Fruit fly (Drosophila melanogaster) whole organism, embryonic: ENCODE measurements around the gene CG31551.
A peak's percentile ranks its signal among the peaks of the same experiment; 100 is the strongest.

Experiments used
- Abd-B ChIP-seq: fragments of 200-800 bp; sonication (Bioruptor generic); optimal IDR thresholded peaks from 2 replicates; lab custom pipeline; 2018; ENCODE audit warnings: missing biosample characterization, mild to moderate bottlenecking, missing genetic modification characterization, moderate library complexity
- C15 ChIP-seq: fragments of 200-800 bp; sonication (Bioruptor generic); IDR thresholded peaks from 3 replicates; pipeline ENCODE4 v1.3.6; 2022; ENCODE audit warnings: missing biosample characterization, missing genetic modification characterization
- CG10147 ChIP-seq: fragments of 200-800 bp; sonication (Bioruptor generic); optimal IDR thresholded peaks from 2 replicates; lab custom pipeline; 2019; ENCODE audit warnings: missing biosample characterization, mild to moderate bottlenecking, missing genetic modification characterization, moderate library complexity
- CG10209 ChIP-seq: fragments of 200-800 bp; sonication (Bioruptor generic); optimal IDR thresholded peaks from 3 replicates; lab custom pipeline; 2017; ENCODE audit warnings: missing biosample characterization, mild to moderate bottlenecking, missing genetic modification characterization, missing genetic modification reagents
- CG10462 ChIP-seq: fragments of 200-800 bp; sonication (Bioruptor generic); optimal IDR thresholded peaks from 2 replicates; lab custom pipeline; 2016; ENCODE audit warnings: missing biosample characterization, missing genetic modification characterization
- CG10543 ChIP-seq: fragments of 200-800 bp; sonication (Bioruptor generic); optimal IDR thresholded peaks from 3 replicates; lab custom pipeline; 2017; ENCODE audit warnings: missing biosample characterization, mild to moderate bottlenecking, missing genetic modification characterization, moderate library complexity
- CG12219 ChIP-seq: fragments of 200-800 bp; sonication (Bioruptor generic); optimal IDR thresholded peaks from 3 replicates; lab custom pipeline; 2018; ENCODE audit warnings: missing biosample characterization, mild to moderate bottlenecking, missing genetic modification characterization
- CG12299 ChIP-seq: fragments of 200-800 bp; sonication (Bioruptor generic); optimal IDR thresholded peaks from 2 replicates; lab custom pipeline; 2018; ENCODE audit warnings: missing biosample characterization, mild to moderate bottlenecking, missing genetic modification characterization
- CG17359 ChIP-seq: fragments of 200-800 bp; sonication (Bioruptor generic); optimal IDR thresholded peaks from 3 replicates; lab custom pipeline; 2018; ENCODE audit warnings: missing biosample characterization, mild to moderate bottlenecking, missing genetic modification characterization, moderate library complexity
- CG18262 ChIP-seq: fragments of 200-800 bp; optimal IDR thresholded peaks from 3 replicates; lab custom pipeline; 2019; ENCODE audit warnings: missing biosample characterization, mild to moderate bottlenecking, missing genetic modification characterization, moderate library complexity
- CG18599 ChIP-seq: fragments of 200-800 bp; sonication (Bioruptor generic); optimal IDR thresholded peaks from 3 replicates; lab custom pipeline; 2017; ENCODE audit warnings: missing biosample characterization, missing genetic modification characterization, mild to moderate bottlenecking, moderate library complexity, missing genetic modification reagents
- CG4424 ChIP-seq: fragments of 200-800 bp; sonication (Bioruptor generic); optimal IDR thresholded peaks from 3 replicates; lab custom pipeline; 2016; ENCODE audit warnings: missing biosample characterization, missing genetic modification characterization
- CG6854 ChIP-seq: fragments of 200-800 bp; sonication (Bioruptor generic); optimal IDR thresholded peaks from 3 replicates; lab custom pipeline; 2017; ENCODE audit warnings: missing biosample characterization, mild to moderate bottlenecking, missing genetic modification characterization
- CG8765 ChIP-seq: fragments of 200-800 bp; sonication (Bioruptor generic); IDR thresholded peaks from 2 replicates; pipeline ENCODE4 v1.3.6; 2022; ENCODE audit warnings: missing biosample characterization, missing genetic modification characterization
- CG8924 ChIP-seq: fragments of 200-800 bp; optimal IDR thresholded peaks from 3 replicates; lab custom pipeline; 2019; ENCODE audit warnings: missing biosample characterization, mild to moderate bottlenecking, missing genetic modification characterization, moderate library complexity
- D19B ChIP-seq: fragments of 200-800 bp; sonication (Bioruptor generic); optimal IDR thresholded peaks from 2 replicates; lab custom pipeline; 2017; ENCODE audit warnings: missing biosample characterization, mild to moderate bottlenecking, missing genetic modification characterization
- Dfd ChIP-seq, 2 experiments: fragments of >200 bp; optimal IDR thresholded peaks; 2 replicates each; lab custom pipeline; 2017; ENCODE audit warnings: missing biosample characterization in 2 of 2, missing genetic modification characterization in 2 of 2
- Dip2 ChIP-seq: fragments of 200-800 bp; sonication (Bioruptor generic); IDR thresholded peaks from 2 replicates; pipeline ENCODE4 v1.3.6; 2022; ENCODE audit warnings: missing biosample characterization, missing genetic modification characterization
- Dip3 ChIP-seq: fragments of 200-800 bp; sonication (Bioruptor generic); optimal IDR thresholded peaks from 3 replicates; lab custom pipeline; 2016; ENCODE audit warnings: missing biosample characterization, missing genetic modification characterization
- Dp ChIP-seq: fragments of 200-800 bp; sonication (Bioruptor generic); optimal IDR thresholded peaks from 2 replicates; lab custom pipeline; 2018; ENCODE audit warnings: missing biosample characterization, mild to moderate bottlenecking, missing genetic modification characterization, moderate library complexity
- GATAe ChIP-seq: fragments of 200-800 bp; sonication (Bioruptor generic); conservative IDR thresholded peaks from 2 replicates; pipeline ENCODE4 v1.3.6; 2022; ENCODE audit warnings: missing biosample characterization, missing genetic modification characterization
- HLH3B ChIP-seq: fragments of 200-800 bp; sonication (Bioruptor generic); IDR thresholded peaks from 2 replicates; pipeline ENCODE4 v1.3.6; 2022; ENCODE audit warnings: missing biosample characterization, missing genetic modification characterization
- HLH4C ChIP-seq: fragments of 200-800 bp; sonication (Bioruptor generic); IDR thresholded peaks from 3 replicates; pipeline ENCODE4 v1.3.6; 2022; ENCODE audit warnings: missing biosample characterization, missing genetic modification characterization; ENCODE audit not compliant: partially characterized antibody
- Lpt ChIP-seq: fragments of >200 bp; optimal IDR thresholded peaks from 2 replicates; lab custom pipeline; 2018; ENCODE audit warnings: missing biosample characterization, missing genetic modification characterization
- Mad ChIP-seq: fragments of 200-800 bp; sonication (Bioruptor generic); optimal IDR thresholded peaks from 2 replicates; lab custom pipeline; 2016; ENCODE audit warnings: missing biosample characterization, missing genetic modification characterization
- Rfx ChIP-seq: fragments of 200-800 bp; sonication (Bioruptor generic); IDR thresholded peaks from 2 replicates; pipeline ENCODE4 v1.3.6; 2022; ENCODE audit warnings: missing biosample characterization, missing genetic modification characterization
- Sin3A ChIP-seq: fragments of >200 bp; optimal IDR thresholded peaks from 2 replicates; lab custom pipeline; 2018
- Ssrp ChIP-seq: fragments of 200-800 bp; sonication (Bioruptor generic); optimal IDR thresholded peaks from 2 replicates; lab custom pipeline; 2018; ENCODE audit warnings: missing biosample characterization, mild to moderate bottlenecking, missing genetic modification characterization, moderate library complexity
- bsh ChIP-seq, 2 experiments: fragments of 200-800 bp; sonication (Bioruptor generic); optimal IDR thresholded peaks; 2 replicates each; lab custom pipeline; 2017 to 2018; ENCODE audit warnings: mild to moderate bottlenecking in 2 of 2, missing biosample characterization in 2 of 2, missing genetic modification characterization in 2 of 2, moderate library complexity in 1 of 2
- chinmo ChIP-seq: fragments of 200-800 bp; sonication (Bioruptor generic); IDR thresholded peaks from 4 replicates; pipeline ENCODE4 v1.3.6; 2022; ENCODE audit warnings: missing biosample characterization, missing genetic modification characterization; ENCODE audit not compliant: partially characterized antibody
- crc ChIP-seq: fragments of 200-800 bp; sonication (Bioruptor generic); optimal IDR thresholded peaks from 2 replicates; lab custom pipeline; 2016; ENCODE audit warnings: missing biosample characterization, missing genetic modification characterization
- cwo ChIP-seq: fragments of 200-800 bp; sonication (Bioruptor generic); optimal IDR thresholded peaks from 3 replicates; lab custom pipeline; 2017; ENCODE audit warnings: missing biosample characterization, missing genetic modification characterization, mild to moderate bottlenecking, moderate library complexity, missing genetic modification reagents
- dpn ChIP-seq, 2 experiments: fragments of 200-800 bp; sonication (Bioruptor generic); optimal IDR thresholded peaks; 3 replicates each; lab custom pipeline; 2016; ENCODE audit warnings: missing biosample characterization in 2 of 2, missing genetic modification characterization in 2 of 2
- esg ChIP-seq: fragments of 200-800 bp; sonication (Bioruptor generic); conservative IDR thresholded peaks from 2 replicates; pipeline ENCODE4 v1.3.6; 2022; ENCODE audit warnings: missing biosample characterization, missing genetic modification characterization
- ewg ChIP-seq: fragments of 200-800 bp; sonication (Bioruptor generic); optimal IDR thresholded peaks from 3 replicates; lab custom pipeline; 2017; ENCODE audit warnings: mild to moderate bottlenecking, missing biosample characterization, missing genetic modification reagents, missing genetic modification characterization
- gt ChIP-seq: fragments of 200-800 bp; sonication (Bioruptor generic); IDR thresholded peaks from 2 replicates; pipeline ENCODE4 v1.3.6; 2022; ENCODE audit warnings: missing biosample characterization, missing genetic modification characterization
- jing ChIP-seq: fragments of 200-800 bp; sonication (Bioruptor generic); optimal IDR thresholded peaks from 2 replicates; lab custom pipeline; 2018; ENCODE audit warnings: missing biosample characterization, mild to moderate bottlenecking, missing genetic modification characterization
- ken ChIP-seq: fragments of 200-800 bp; sonication (Bioruptor generic); IDR thresholded peaks from 3 replicates; pipeline ENCODE4 v1.3.6; 2022; ENCODE audit warnings: missing biosample characterization, missing genetic modification characterization
- lab ChIP-seq: fragments of 200-800 bp; sonication (Bioruptor generic); optimal IDR thresholded peaks from 3 replicates; lab custom pipeline; 2017; ENCODE audit warnings: missing biosample characterization, missing genetic modification characterization, mild to moderate bottlenecking, moderate library complexity, missing genetic modification reagents
- lbe ChIP-seq: fragments of 200-800 bp; sonication (Bioruptor generic); optimal IDR thresholded peaks from 2 replicates; lab custom pipeline; 2016; ENCODE audit warnings: missing biosample characterization, mild to moderate bottlenecking, missing genetic modification characterization
- org-1 ChIP-seq: fragments of 200-800 bp; sonication (Bioruptor generic); optimal IDR thresholded peaks from 2 replicates; lab custom pipeline; 2017; ENCODE audit warnings: missing biosample characterization, missing genetic modification characterization
- pho ChIP-seq: fragments of 200-800 bp; sonication (Bioruptor generic); optimal IDR thresholded peaks from 2 replicates; lab custom pipeline; 2016; ENCODE audit warnings: missing biosample characterization, missing genetic modification characterization
- psq ChIP-seq: fragments of 200-800 bp; sonication (Bioruptor generic); optimal IDR thresholded peaks from 2 replicates; lab custom pipeline; 2017; ENCODE audit warnings: missing biosample characterization, missing genetic modification characterization
- repo ChIP-seq: fragments of 200-800 bp; sonication (Bioruptor generic); optimal IDR thresholded peaks from 2 replicates; lab custom pipeline; 2016; ENCODE audit warnings: missing biosample characterization, missing genetic modification characterization
- rib ChIP-seq: fragments of 200-800 bp; sonication (Bioruptor generic); IDR thresholded peaks from 2 replicates; pipeline ENCODE4 v1.3.6; 2022; ENCODE audit warnings: missing biosample characterization, missing genetic modification characterization
- seq ChIP-seq: fragments of 200-800 bp; sonication (Bioruptor generic); IDR thresholded peaks from 2 replicates; pipeline ENCODE4 v1.3.6; 2022; ENCODE audit warnings: missing biosample characterization, missing genetic modification characterization
- zf30C ChIP-seq: fragments of 200-800 bp; sonication (Bioruptor generic); optimal IDR thresholded peaks from 3 replicates; lab custom pipeline; 2018; ENCODE audit warnings: missing biosample characterization, mild to moderate bottlenecking, missing genetic modification characterization

Gene CG31551

DNA sequence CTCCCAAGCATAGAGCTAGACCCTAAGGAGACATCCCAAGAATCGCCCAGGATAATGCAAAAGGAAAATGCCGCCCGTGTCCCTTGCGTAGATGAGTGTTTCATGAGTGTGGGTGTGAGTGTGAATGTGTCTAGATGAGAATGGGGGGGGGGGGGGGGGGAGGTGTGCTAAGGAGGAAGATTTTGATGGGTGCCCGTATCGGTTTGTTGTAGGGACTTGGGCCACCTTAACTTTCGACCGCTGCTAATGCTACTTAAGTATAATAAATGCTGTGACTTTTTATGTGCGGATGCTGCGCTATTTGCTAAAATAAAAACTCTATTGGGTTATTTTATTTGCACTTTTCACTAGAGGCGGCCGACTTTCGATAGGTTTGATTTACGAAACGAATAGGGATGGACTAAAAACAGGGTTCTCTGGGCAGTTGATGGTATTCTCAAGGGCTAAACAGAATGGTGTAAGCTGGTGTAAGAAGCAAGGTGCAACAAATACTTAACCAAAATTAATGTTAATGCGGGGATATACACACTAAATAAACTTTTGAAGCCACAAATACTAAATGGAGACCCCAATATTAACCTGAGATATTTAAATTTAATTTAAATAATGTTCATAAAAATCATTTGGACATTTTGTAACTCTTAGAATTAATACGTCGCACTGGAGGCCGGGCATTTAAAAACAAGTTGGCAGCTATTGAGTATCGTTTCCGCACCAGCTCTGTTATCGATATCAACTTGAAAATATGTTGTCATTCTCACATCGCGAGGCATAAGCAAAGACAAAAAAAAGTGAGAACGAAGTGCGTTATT is 41.5 kb downstream of the CG31551 start, which contains the start of the genes Xe7 and Atg17 (continued):
- TF ChIP-seq Dip3 = peak; percentile 93
- peak; percentile 84 for TF ChIP-seq HLH3B (GFP tag; lab: Robert Waterston, UW)
- peak; percentile 90 for TF ChIP-seq lab
- peak; percentile 23 for TF ChIP-seq psq
- peak; percentile 92 to 95 for TF ChIP-seq dpn (GFP tag; optimal IDR thresholded peaks at IDR 0.05; lab: Kevin White, UChicago)
- TF ChIP-seq CG12299 = peak; percentile 79
- peak; percentile 13 for TF ChIP-seq Dp (GFP tag; lab: Kevin White, UChicago)
- TF ChIP-seq rib = peak; percentile 76; the same call in 1 of the 2 replicates
- no peak for TF ChIP-seq Lpt (GFP tag; lab: Kevin White, UChicago)
- peak; percentile 58 for TF ChIP-seq HLH4C
- TF ChIP-seq CG12219 (GFP tag; lab: Kevin White, UChicago) = peak; percentile 68
- TF ChIP-seq CG18599 (GFP tag; lab: Kevin White, UChicago) = peak; percentile 89
- TF ChIP-seq CG10462 (GFP tag; lab: Kevin White, UChicago) = peak; percentile 80
- TF ChIP-seq repo (GFP tag; lab: Kevin White, UChicago) = peak; percentile 58
- no peak for TF ChIP-seq chinmo (GFP tag; lab: Robert Waterston, UW)
- TF ChIP-seq gt (GFP tag; lab: Robert Waterston, UW) = peak; percentile 78
- TF ChIP-seq Ssrp (tag; lab: Kevin White, UChicago) = peak; percentile 94
- peak; percentile 93 for TF ChIP-seq CG4424 (GFP tag; lab: Kevin White, UChicago)

DNA sequence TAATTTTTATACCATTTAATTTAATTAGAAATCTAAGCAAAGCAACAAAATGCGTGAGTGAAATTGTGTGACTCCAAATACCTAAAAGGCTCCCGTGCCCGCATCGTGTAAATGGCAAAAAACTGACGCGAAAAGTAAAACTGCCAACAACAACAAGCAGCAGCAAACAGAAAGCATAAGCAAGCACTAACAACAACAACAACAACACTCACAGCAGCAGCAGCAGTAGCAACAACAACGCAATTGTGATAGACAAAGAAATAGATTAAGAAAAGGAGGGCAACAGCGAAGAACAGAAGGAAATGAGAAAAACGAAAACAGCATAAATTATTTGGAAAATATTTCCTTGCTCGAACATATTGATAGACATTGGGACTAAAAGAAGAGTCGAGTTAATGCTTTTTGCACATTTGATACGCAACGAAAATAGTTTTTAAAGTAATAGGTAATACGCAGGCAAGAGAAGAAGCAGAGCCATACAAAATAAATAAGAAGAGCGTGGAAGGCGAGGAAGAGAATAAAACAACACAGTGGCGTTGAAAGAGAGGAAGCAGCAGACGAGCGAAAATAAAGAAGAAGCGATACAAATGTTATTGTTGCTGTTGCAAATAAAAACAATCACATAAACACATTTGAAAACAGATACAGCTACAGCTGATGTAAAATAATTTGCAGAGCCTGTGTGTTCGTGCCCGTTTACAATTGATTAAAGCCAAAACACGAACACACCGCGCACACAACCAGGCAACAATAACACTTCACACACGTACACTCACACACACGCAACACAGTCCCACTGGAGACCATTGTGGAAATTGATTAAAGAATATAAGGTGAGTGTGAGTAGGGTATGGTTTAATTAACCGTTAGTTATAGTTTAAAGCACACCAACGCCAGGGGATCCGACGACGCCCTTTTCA is 42.3 kb downstream of the CG31551 start:
- TF ChIP-seq zf30C (GFP tag; lab: Kevin White, UChicago) = no peak
- no peak for TF ChIP-seq org-1
- no peak for TF ChIP-seq CG10543 (GFP tag; lab: Kevin White, UChicago)
- no peak for TF ChIP-seq Rfx (GFP tag; lab: Robert Waterston, UW)
- no peak for TF ChIP-seq Dfd (GFP tag; optimal IDR thresholded peaks at IDR 0.05; lab: Kevin White, UChicago)
- TF ChIP-seq CG8765 (GFP tag; lab: Robert Waterston, UW) = no peak
- no peak for TF ChIP-seq bsh (GFP tag; optimal IDR thresholded peaks at IDR 0.05; lab: Kevin White, UChicago)
- no peak for TF ChIP-seq CG10209 (GFP tag; lab: Kevin White, UChicago)
- TF ChIP-seq Dip2 = no peak
- TF ChIP-seq Mad (GFP tag; lab: Kevin White, UChicago) = no peak
- TF ChIP-seq GATAe (GFP tag; lab: Robert Waterston, UW) = no peak
- no peak for TF ChIP-seq Abd-B
- no peak for TF ChIP-seq jing (GFP tag; lab: Kevin White, UChicago)
- TF ChIP-seq D19B (GFP tag; lab: Kevin White, UChicago) = no peak
- TF ChIP-seq CG6854 (GFP tag; lab: Kevin White, UChicago) = no peak
- TF ChIP-seq CG8924 = no peak
- no peak for TF ChIP-seq Sin3A
- no peak for TF ChIP-seq cwo (GFP tag; lab: Kevin White, UChicago)
- no peak for TF ChIP-seq C15 (GFP tag; lab: Robert Waterston, UW)
- no peak for TF ChIP-seq ken (GFP tag; lab: Robert Waterston, UW)
- TF ChIP-seq CG17359 (tag; lab: Kevin White, UChicago) = no peak
- no peak for TF ChIP-seq ewg (GFP tag; lab: Kevin White, UChicago)
- TF ChIP-seq seq (GFP tag; lab: Robert Waterston, UW) = no peak
- no peak for TF ChIP-seq esg
- TF ChIP-seq CG10147 (GFP tag; lab: Kevin White, UChicago) = no peak
- TF ChIP-seq CG18262 (tag; lab: Kevin White, UChicago) = no peak
- TF ChIP-seq lbe = no peak
- no peak for TF ChIP-seq pho (GFP tag; lab: Kevin White, UChicago)
- no peak for TF ChIP-seq crc (GFP tag; lab: Kevin White, UChicago)
